Worm (Caenorhabditis elegans) whole organism, early embryonic: Measurements from ENCODE around the gene ethe-1.

ENCODE experiments used
- F13C5.2 ChIP-seq: sonication (generic microtip); optimal IDR thresholded peaks from 2 replicates; lab custom pipeline; 2017; ENCODE audit warnings: mild to moderate bottlenecking, missing genetic modification characterization, inconsistent platforms, missing compliant biosample characterization
- aly-1 ChIP-seq: sonication (generic microtip); optimal IDR thresholded peaks from 2 replicates; lab custom pipeline; 2016; ENCODE audit warnings: missing genetic modification characterization, missing compliant biosample characterization
- ama-1 ChIP-seq: fragments of 150-350 bp; optimal IDR thresholded peaks from 2 replicates; lab custom pipeline; 2014
- flt-1 ChIP-seq: fragments of 200-800 bp; sonication (Bioruptor generic); IDR thresholded peaks from 2 replicates; pipeline ENCODE4 v1.3.6; 2022; ENCODE audit warnings: missing genetic modification characterization, missing compliant biosample characterization
- sea-1 ChIP-seq: fragments of 200-800 bp; sonication (Bioruptor generic); conservative IDR thresholded peaks from 2 replicates; pipeline ENCODE4 v1.3.6; 2022; ENCODE audit warnings: missing genetic modification characterization, missing compliant biosample characterization
- tbx-37 ChIP-seq: fragments of 200-800 bp; sonication (Bioruptor generic); conservative IDR thresholded peaks from 2 replicates; pipeline ENCODE4 v1.3.6; 2022; ENCODE audit warnings: missing genetic modification reagents, missing genetic modification characterization, missing compliant biosample characterization
- tra-4 ChIP-seq: sonication (generic microtip); optimal IDR thresholded peaks from 2 replicates; lab custom pipeline; 2017; ENCODE audit warnings: missing genetic modification characterization, missing compliant biosample characterization

- TF ChIP-seq ama-1 (lab: Kevin White, UChicago) (no peak), tra-4 (tag; lab: Kevin White, UChicago) (no peak), aly-1 (tag; lab: Kevin White, UChicago) (no peak), tbx-37 (GFP tag; lab: Robert Waterston, UW) (no peak), flt-1 (no peak), F13C5.2 (tag; lab: Kevin White, UChicago) (no peak), sea-1 (GFP tag; lab: Robert Waterston, UW) (no peak)
Measured at ce11 chrIV:9533071-9533470, 24.5 kb upstream of the ethe-1 start, which contains the start of gene F56H11.2.
